Worm (Caenorhabditis elegans) whole organism, L3 larva: ENCODE results near the gene srh-32.

Source experiments
- ama-1 ChIP-seq: fragments of 150-350 bp; optimal IDR thresholded peaks from 2 replicates; lab custom pipeline; 2018
- mdl-1 ChIP-seq: fragments of 150-350 bp; optimal IDR thresholded peaks from 2 replicates; lab custom pipeline; 2014; ENCODE audit warnings: missing biosample characterization, missing genetic modification characterization
- nfya-1 ChIP-seq: sonication (generic microtip); optimal IDR thresholded peaks from 2 replicates; lab custom pipeline; 2017; ENCODE audit warnings: missing genetic modification characterization, mild to moderate bottlenecking, missing compliant biosample characterization, antibody characterized with exemption, moderate library complexity; ENCODE audit not compliant: insufficient read depth
- nhr-237 ChIP-seq: fragments of 150-350 bp; optimal IDR thresholded peaks from 2 replicates; lab custom pipeline; 2014; ENCODE audit warnings: missing biosample characterization, missing genetic modification characterization
- skn-1 ChIP-seq: fragments of 150-350 bp; optimal IDR thresholded peaks from 2 replicates; lab custom pipeline; 2014; ENCODE audit warnings: missing biosample characterization, missing genetic modification characterization
- tbx-2 ChIP-seq: sonication (generic microtip); optimal IDR thresholded peaks from 2 replicates; lab custom pipeline; 2016; ENCODE audit warnings: mild to moderate bottlenecking, missing genetic modification characterization, missing compliant biosample characterization
- unc-62 ChIP-seq: fragments of 150-350 bp; sonication (generic microtip); optimal IDR thresholded peaks from 4 replicates; lab custom pipeline; 2014; ENCODE audit warnings: missing biosample characterization, missing genetic modification reagents, missing genetic modification characterization

ce11 chrV:17662260-17662659 lies 38.8 kb upstream of the srh-32 start:
- TF ChIP-seq tbx-2 (no peak), skn-1 (tag; lab: Kevin White, UChicago) (no peak), ama-1 (no peak), unc-62 (no peak), mdl-1 (no peak), nfya-1 (tag; lab: Kevin White, UChicago) (no peak), nhr-237 (tag; lab: Kevin White, UChicago) (no peak)
